Worm (Caenorhabditis elegans) whole organism, L4 larva: ENCODE results near the gene nspc-3.

ENCODE experiments used
- ZK337.2 ChIP-seq: fragments of 200-800 bp; sonication (Bioruptor generic); IDR thresholded peaks from 2 replicates; pipeline ENCODE4 v1.3.6; 2022; ENCODE audit warnings: missing genetic modification reagents, missing genetic modification characterization, missing compliant biosample characterization
- ZK546.5 ChIP-seq, 2 experiments: sonication (generic microtip); optimal IDR thresholded peaks; 2 replicates each; lab custom pipeline; 2017; ENCODE audit warnings: missing biosample characterization in 2 of 2, missing genetic modification characterization in 2 of 2
- ama-1 ChIP-seq: fragments of 150-350 bp; optimal IDR thresholded peaks from 2 replicates; lab custom pipeline; 2014; ENCODE audit warnings: inconsistent platforms, mixed read lengths
- attf-4 ChIP-seq: sonication (generic microtip); optimal IDR thresholded peaks from 3 replicates; lab custom pipeline; 2017; ENCODE audit warnings: missing biosample characterization, missing genetic modification characterization
- ceh-44 ChIP-seq: fragments of 200-800 bp; sonication (Bioruptor generic); IDR thresholded peaks from 2 replicates; pipeline ENCODE4 v1.3.6; 2022; ENCODE audit warnings: missing genetic modification reagents, missing genetic modification characterization, missing compliant biosample characterization
- ceh-82 ChIP-seq: sonication (generic microtip); optimal IDR thresholded peaks from 2 replicates; lab custom pipeline; 2017; ENCODE audit warnings: missing biosample characterization, missing genetic modification characterization
- lir-3 ChIP-seq: sonication (generic microtip); optimal IDR thresholded peaks from 2 replicates; lab custom pipeline; 2016; ENCODE audit warnings: mild to moderate bottlenecking, missing genetic modification characterization, missing compliant biosample characterization
- mes-2 ChIP-seq: sonication (generic microtip); optimal IDR thresholded peaks from 2 replicates; lab custom pipeline; 2016; ENCODE audit warnings: missing genotype, mild to moderate bottlenecking, missing genetic modification characterization, missing compliant biosample characterization; ENCODE audit not compliant: poor library complexity, severe bottlenecking
- nhr-10 ChIP-seq: fragments of 150-350 bp; optimal IDR thresholded peaks from 2 replicates; lab custom pipeline; 2014; ENCODE audit warnings: missing biosample characterization, missing genetic modification characterization
- nhr-237 ChIP-seq: sonication (generic microtip); optimal IDR thresholded peaks from 2 replicates; lab custom pipeline; 2017; ENCODE audit warnings: missing biosample characterization, missing genetic modification characterization
- skn-1 ChIP-seq: fragments of 150-350 bp; optimal IDR thresholded peaks from 2 replicates; lab custom pipeline; 2014; ENCODE audit warnings: missing biosample characterization, missing genetic modification characterization
- unc-130 ChIP-seq: sonication (generic microtip); optimal IDR thresholded peaks from 2 replicates; lab custom pipeline; 2016; ENCODE audit warnings: missing genetic modification reagents, missing genetic modification characterization, missing compliant biosample characterization

DNA sequence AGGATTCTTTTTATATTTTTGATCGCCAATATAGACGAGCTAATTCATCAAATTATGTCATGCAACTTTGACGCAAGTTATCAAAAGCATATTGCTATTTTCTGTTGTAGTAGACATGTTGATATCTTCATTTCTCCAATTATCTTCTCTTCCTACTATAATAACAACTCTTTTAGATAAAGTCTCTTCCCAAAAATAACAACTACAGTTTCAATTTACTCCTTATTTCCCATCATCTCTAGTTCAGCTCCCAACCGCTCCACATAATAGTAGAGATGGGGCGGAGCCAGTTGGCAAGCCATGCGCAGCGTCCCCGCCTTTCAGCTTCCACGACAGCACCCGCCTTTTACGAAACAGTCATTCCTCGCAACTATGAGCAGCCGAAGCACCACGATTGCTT is 8.9 kb upstream of the nspc-3 start, which contains the start of gene flp-5:
- no peak for TF ChIP-seq nhr-10 (tag; lab: Kevin White, UChicago)
- TF ChIP-seq lir-3 (tag; lab: Kevin White, UChicago) = no peak
- no peak for TF ChIP-seq ZK337.2
- no peak for TF ChIP-seq attf-4 (tag; lab: Kevin White, UChicago)
- no peak for TF ChIP-seq mes-2 (tag; lab: Kevin White, UChicago)
- no peak for TF ChIP-seq ama-1
- TF ChIP-seq ceh-44 (GFP tag; lab: Robert Waterston, UW) = no peak
- no peak for TF ChIP-seq unc-130 (GFP tag; lab: Kevin White, UChicago)
- no peak for TF ChIP-seq skn-1 (tag; lab: Kevin White, UChicago)
- no peak for TF ChIP-seq ZK546.5 (tag; optimal IDR thresholded peaks at IDR 0.05; lab: Kevin White, UChicago)
- no peak for TF ChIP-seq ceh-82
- TF ChIP-seq nhr-237 (tag; lab: Kevin White, UChicago) = no peak
